Worm (Caenorhabditis elegans): ENCODE data around the gene F44E7.5.
A peak's percentile ranks its signal among the peaks of the same experiment; 100 is the strongest.

The F44E7.5 gene

ce11 chrV:5768292-5768695 lies 12.4 kb downstream of the F44E7.5 start (continued):
- TF ChIP-seq nhr-41 (GFP tag; IDR thresholded peaks at IDR 0.05) (no peak), zfp-3 (GFP tag; conservative IDR thresholded peaks at IDR 0.05) (no peak), ama-1 (optimal IDR thresholded peaks at IDR 0.05) (no peak), duxl-1 (tag; optimal IDR thresholded peaks at IDR 0.05; ENCODE audit: poor library complexity) (no peak), ZK337.2 (GFP tag; IDR thresholded peaks at IDR 0.05) (no peak), unc-130 (GFP tag; optimal IDR thresholded peaks at IDR 0.05) (no peak), gei-8 (GFP tag; optimal IDR thresholded peaks at IDR 0.05) (peak; percentile 71), Y105C5A.15 (GFP tag; IDR thresholded peaks at IDR 0.05) (no peak), lin-29 (GFP tag; IDR thresholded peaks at IDR 0.05) (no peak), ceh-82 (tag; optimal IDR thresholded peaks at IDR 0.05) (no peak), F26F4.8 (GFP tag; conservative IDR thresholded peaks at IDR 0.05) (no peak), spr-1 (tag; optimal IDR thresholded peaks at IDR 0.05) (peak; percentile 67), zfp-2 (tag; optimal IDR thresholded peaks at IDR 0.05) (no peak), madf-9 (GFP tag; conservative IDR thresholded peaks at IDR 0.05) (no peak), nhr-28 (tag; optimal IDR thresholded peaks at IDR 0.05) (peak; percentile 81), Y48G9A.11 (GFP tag; IDR thresholded peaks at IDR 0.05) (no peak), fkh-10 (GFP tag; optimal IDR thresholded peaks at IDR 0.05) (no peak), mxl-2 (GFP tag; conservative IDR thresholded peaks at IDR 0.05) (peak; percentile 97), ceh-32 (tag; optimal IDR thresholded peaks at IDR 0.05; ENCODE audit: poor library complexity) (no peak), F37D6.2 (tag; optimal IDR thresholded peaks at IDR 0.05) (no peak), Y5F2A.4 (GFP tag; optimal IDR thresholded peaks at IDR 0.05) (no peak), lin-39 (tag; optimal IDR thresholded peaks at IDR 0.05) (no peak), fos-1 (tag; optimal IDR thresholded peaks at IDR 0.05) (no peak), R02D3.7 (tag; optimal IDR thresholded peaks at IDR 0.05) (no peak), ZK546.5 (tag; optimal IDR thresholded peaks at IDR 0.05) (no peak), lin-1 (GFP tag; IDR thresholded peaks at IDR 0.05) (peak; percentile 73; the same call in 1 of the 2 replicates), nhr-25 (tag; optimal IDR thresholded peaks at IDR 0.05; ENCODE audit: borderline replicate concordance, insufficient read depth) (peak; percentile 64), lim-7 (GFP tag; IDR thresholded peaks at IDR 0.05) (no peak), dmd-6 (GFP tag; IDR thresholded peaks at IDR 0.05) (peak; percentile 86), vab-7 (GFP tag; IDR thresholded peaks at IDR 0.05) (no peak), lin-13 (GFP tag; optimal IDR thresholded peaks at IDR 0.05) (no peak), pqm-1 (tag; optimal IDR thresholded peaks at IDR 0.05) (peak; percentile 33), nhr-42 (GFP tag; IDR thresholded peaks at IDR 0.05) (no peak), mxl-3 (GFP tag; optimal IDR thresholded peaks at IDR 0.05) (peak; percentile 82), pha-4 (GFP tag; IDR thresholded peaks at IDR 0.05) (no peak), pha-4 (tag; optimal IDR thresholded peaks at IDR 0.05) (no peak), attf-4 (tag; optimal IDR thresholded peaks at IDR 0.05) (no peak), ceh-20 (GFP tag; IDR thresholded peaks at IDR 0.05) (peak; percentile 80; the same call in 1 of the 2 replicates), lin-15B (tag; optimal IDR thresholded peaks at IDR 0.05) (no peak), unc-39 (tag; optimal IDR thresholded peaks at IDR 0.05) (no peak), mep-1 (tag; optimal IDR thresholded peaks at IDR 0.05) (peak; percentile 28), T26A8.4 (GFP tag; IDR thresholded peaks at IDR 0.05) (peak; percentile 46), F44E2.7 (GFP tag; IDR thresholded peaks at IDR 0.05) (no peak), tag-97 (GFP tag; IDR thresholded peaks at IDR 0.05) (no peak), mdt-29 (GFP tag; IDR thresholded peaks at IDR 0.05) (no peak), aly-2 (tag; optimal IDR thresholded peaks at IDR 0.05) (no peak), lin-38 (GFP tag; IDR thresholded peaks at IDR 0.05) (peak; percentile 32; the same call in 1 of the 2 replicates), hlh-11 (tag; optimal IDR thresholded peaks at IDR 0.05) (peak; percentile 98), hlh-30 (tag; optimal IDR thresholded peaks at IDR 0.05; ENCODE audit: insufficient read depth) (peak; percentile 91), snpc-4 (tag; optimal IDR thresholded peaks at IDR 0.05) (no peak), set-16 (GFP tag; IDR thresholded peaks at IDR 0.05) (no peak), nhr-77 (tag; optimal IDR thresholded peaks at IDR 0.05) (peak; percentile 9), saeg-2 (GFP tag; IDR thresholded peaks at IDR 0.05) (no peak)

Measured in whole organism, L4 larva.